Fruit fly (Drosophila melanogaster): ENCODE measurements around the gene CG14075.

Gene CG14075

dm6 chr3L:18984661-18985060 lies at the start of gene CG14075:
CG14075 (plus strand) TSS chr3L:18984961.
- TF ChIP-seq CG16863 (GFP tag; optimal IDR thresholded peaks at IDR 0.05), result no peak
- TF ChIP-seq az2 (GFP tag; optimal IDR thresholded peaks at IDR 0.05), result no peak
- TF ChIP-seq btn (GFP tag; optimal IDR thresholded peaks at IDR 0.05), result no peak
- no peak for TF ChIP-seq CG14710 (tag; optimal IDR thresholded peaks at IDR 0.05)
- TF ChIP-seq Scr (GFP tag; IDR thresholded peaks at IDR 0.05; ENCODE audit: partially characterized antibody), result no peak
- TF ChIP-seq pho (GFP tag; optimal IDR thresholded peaks at IDR 0.05), result no peak
- no peak for TF ChIP-seq Camta (GFP tag; optimal IDR thresholded peaks at IDR 0.05)
- TF ChIP-seq CG18619 (GFP tag; optimal IDR thresholded peaks at IDR 0.05), result no peak
- TF ChIP-seq lab (GFP tag; optimal IDR thresholded peaks at IDR 0.05), result no peak
- no peak for TF ChIP-seq CG18262 (tag; optimal IDR thresholded peaks at IDR 0.05)
- no peak for TF ChIP-seq CG34422 (GFP tag; IDR thresholded peaks at IDR 0.05)
- TF ChIP-seq CG31365 (tag; optimal IDR thresholded peaks at IDR 0.05), result no peak
- TF ChIP-seq CG17328 (GFP tag; IDR thresholded peaks at IDR 0.05), result no peak
- TF ChIP-seq twi (tag; optimal IDR thresholded peaks at IDR 0.05), result no peak
- TF ChIP-seq abd-A (tag; optimal IDR thresholded peaks at IDR 0.05), result no peak
- TF ChIP-seq gce (GFP tag; IDR thresholded peaks at IDR 0.05), result no peak
- no peak for TF ChIP-seq pita (GFP tag; optimal IDR thresholded peaks at IDR 0.05)
- no peak for TF ChIP-seq CoRest (tag; optimal IDR thresholded peaks at IDR 0.05)
- no peak for TF ChIP-seq CG2712 (tag; optimal IDR thresholded peaks at IDR 0.05)
- no peak for TF ChIP-seq Rfx (GFP tag; IDR thresholded peaks at IDR 0.05)

- no peak for TF ChIP-seq H15 (GFP tag; IDR thresholded peaks at IDR 0.05)
- no peak for TF ChIP-seq psq (GFP tag; optimal IDR thresholded peaks at IDR 0.05)
- TF ChIP-seq Dad (GFP tag; optimal IDR thresholded peaks at IDR 0.05), result no peak
- TF ChIP-seq CG33557 (GFP tag; optimal IDR thresholded peaks at IDR 0.05), result no peak
- no peak for TF ChIP-seq sim (GFP tag; IDR thresholded peaks at IDR 0.05)
- no peak for TF ChIP-seq HmgD (GFP tag; optimal IDR thresholded peaks at IDR 0.05)
- no peak for TF ChIP-seq lola (GFP tag; optimal IDR thresholded peaks at IDR 0.05)
- no peak for TF ChIP-seq CG12744 (GFP tag; optimal IDR thresholded peaks at IDR 0.05)
- no peak for TF ChIP-seq Ptx1 (GFP tag; IDR thresholded peaks at IDR 0.05)
- TF ChIP-seq abd-A (tag; optimal IDR thresholded peaks at IDR 0.05), result peak; percentile 23
- TF ChIP-seq bigmax (GFP tag; optimal IDR thresholded peaks at IDR 0.05), result no peak
- TF ChIP-seq org-1 (GFP tag; optimal IDR thresholded peaks at IDR 0.05), result no peak
- TF ChIP-seq CG34224 (GFP tag; IDR thresholded peaks at IDR 0.05; ENCODE audit: partially characterized antibody), result no peak
- TF ChIP-seq Hsf (GFP tag; optimal IDR thresholded peaks at IDR 0.05), result no peak
- TF ChIP-seq CG10959 (GFP tag; IDR thresholded peaks at IDR 0.05), result no peak
- TF ChIP-seq Ets65A (GFP tag), result peak; percentile 82
- TF ChIP-seq chinmo (GFP tag; IDR thresholded peaks at IDR 0.05; ENCODE audit: partially characterized antibody), result 0 out of 4 replicates have a peak, but pooled peaks have one; percentile 24
- no peak for TF ChIP-seq zfh2 (GFP tag; optimal IDR thresholded peaks at IDR 0.05)
- TF ChIP-seq CG8944 (GFP tag; optimal IDR thresholded peaks at IDR 0.05), result no peak
- TF ChIP-seq scrt (GFP tag; optimal IDR thresholded peaks at IDR 0.05), result peak; percentile 46
- no peak for TF ChIP-seq CG8281 (tag; optimal IDR thresholded peaks at IDR 0.05)
- TF ChIP-seq CG15601 (tag; optimal IDR thresholded peaks at IDR 0.05), result no peak
- TF ChIP-seq dan (GFP tag; IDR thresholded peaks at IDR 0.05), result no peak
- no peak for TF ChIP-seq CHES-1-like (GFP tag; optimal IDR thresholded peaks at IDR 0.05)
- TF ChIP-seq salm (tag; optimal IDR thresholded peaks at IDR 0.05), result no peak
- no peak for TF ChIP-seq schlank (tag; optimal IDR thresholded peaks at IDR 0.05)
- no peak for TF ChIP-seq Taf1 (GFP tag; IDR thresholded peaks at IDR 0.05)
- no peak for TF ChIP-seq ERR (GFP tag; optimal IDR thresholded peaks at IDR 0.05)
- no peak for TF ChIP-seq prd (optimal IDR thresholded peaks at IDR 0.05)
- TF ChIP-seq prd (GFP tag; IDR thresholded peaks at IDR 0.05), result no peak
- no peak for TF ChIP-seq CG16815 (GFP tag; optimal IDR thresholded peaks at IDR 0.05)
- TF ChIP-seq btn (GFP tag; optimal IDR thresholded peaks at IDR 0.05), result no peak
- TF ChIP-seq CG10366 (GFP tag; IDR thresholded peaks at IDR 0.05), result no peak
- TF ChIP-seq Deaf1 (tag; optimal IDR thresholded peaks at IDR 0.05), result peak; percentile 82
Measured at dm6 chr3L:18945938-18946337, 38.8 kb upstream of the CG14075 start, which contains the start of gene CG32204. CG32204 (minus strand) TSS chr3L:18946038.
